Worm (Caenorhabditis elegans) whole organism, early embryonic: ENCODE measurements around the gene asna-1.
A peak's percentile ranks its signal among the peaks of the same experiment; 100 is the strongest.

ENCODE experiments used
- B0310.2 ChIP-seq: sonication (generic microtip); optimal IDR thresholded peaks from 2 replicates; lab custom pipeline; 2016; ENCODE audit warnings: mild to moderate bottlenecking, missing genetic modification characterization, missing compliant biosample characterization
- F13C5.2 ChIP-seq: sonication (generic microtip); optimal IDR thresholded peaks from 2 replicates; lab custom pipeline; 2017; ENCODE audit warnings: mild to moderate bottlenecking, missing genetic modification characterization, inconsistent platforms, missing compliant biosample characterization
- aly-1 ChIP-seq: sonication (generic microtip); optimal IDR thresholded peaks from 2 replicates; lab custom pipeline; 2016; ENCODE audit warnings: missing genetic modification characterization, missing compliant biosample characterization
- ama-1 ChIP-seq: fragments of 150-350 bp; optimal IDR thresholded peaks from 2 replicates; lab custom pipeline; 2014
- ceh-13 ChIP-seq: fragments of 200-800 bp; sonication (Bioruptor generic); optimal IDR thresholded peaks from 2 replicates; lab custom pipeline; 2018; ENCODE audit warnings: mild to moderate bottlenecking, missing genetic modification characterization, missing compliant biosample characterization
- ceh-36 ChIP-seq: sonication (generic microtip); optimal IDR thresholded peaks from 2 replicates; lab custom pipeline; 2016; ENCODE audit warnings: missing genetic modification characterization, inconsistent platforms, missing compliant biosample characterization
- ets-7 ChIP-seq: sonication (generic microtip); optimal IDR thresholded peaks from 2 replicates; lab custom pipeline; 2016; ENCODE audit warnings: missing genotype, missing genetic modification characterization, missing compliant biosample characterization
- flt-1 ChIP-seq: fragments of 200-800 bp; sonication (Bioruptor generic); IDR thresholded peaks from 2 replicates; pipeline ENCODE4 v1.3.6; 2022; ENCODE audit warnings: missing genetic modification characterization, missing compliant biosample characterization
- hmbx-1 ChIP-seq: sonication (generic microtip); optimal IDR thresholded peaks from 2 replicates; lab custom pipeline; 2016; ENCODE audit warnings: mild to moderate bottlenecking, missing genetic modification characterization, missing compliant biosample characterization
- hmg-4 ChIP-seq: fragments of 200-800 bp; sonication (Bioruptor generic); optimal IDR thresholded peaks from 2 replicates; lab custom pipeline; 2018; ENCODE audit warnings: mild to moderate bottlenecking, missing genetic modification characterization, missing compliant biosample characterization
- hnd-1 ChIP-seq: sonication (generic microtip); optimal IDR thresholded peaks from 2 replicates; lab custom pipeline; 2016; ENCODE audit warnings: missing genetic modification characterization, missing compliant biosample characterization
- pes-1 ChIP-seq: fragments of 200-800 bp; sonication (Bioruptor generic); IDR thresholded peaks from 2 replicates; pipeline ENCODE4 v1.3.6; 2022; ENCODE audit warnings: missing genetic modification reagents, missing genetic modification characterization, missing compliant biosample characterization
- scrt-1 ChIP-seq: fragments of 200-800 bp; sonication (Bioruptor generic); IDR thresholded peaks from 2 replicates; pipeline ENCODE4 v1.3.6; 2022; ENCODE audit warnings: missing genetic modification characterization, missing compliant biosample characterization
- sea-1 ChIP-seq: fragments of 200-800 bp; sonication (Bioruptor generic); conservative IDR thresholded peaks from 2 replicates; pipeline ENCODE4 v1.3.6; 2022; ENCODE audit warnings: missing genetic modification characterization, missing compliant biosample characterization
- tbx-11 ChIP-seq: fragments of 200-800 bp; sonication (Bioruptor generic); IDR thresholded peaks from 2 replicates; pipeline ENCODE4 v1.3.6; 2022; ENCODE audit warnings: missing genetic modification characterization, missing compliant biosample characterization
- tbx-37 ChIP-seq: fragments of 200-800 bp; sonication (Bioruptor generic); conservative IDR thresholded peaks from 2 replicates; pipeline ENCODE4 v1.3.6; 2022; ENCODE audit warnings: missing genetic modification reagents, missing genetic modification characterization, missing compliant biosample characterization
- tra-4 ChIP-seq: sonication (generic microtip); optimal IDR thresholded peaks from 2 replicates; lab custom pipeline; 2017; ENCODE audit warnings: missing genetic modification characterization, missing compliant biosample characterization

asna-1 gene

ce11 chrIII:8888956-8889355, 5.9 kb upstream of the asna-1 start, which contains the start of gene ZK637.14:
TSS of gene ZK637.14 (minus strand) at chrIII:8889156.
- TF ChIP-seq tbx-37 (GFP tag; lab: Robert Waterston, UW) (no peak), F13C5.2 (tag; lab: Kevin White, UChicago) (peak; percentile 39)

ce11 chrIII:8889931-8890330, 5.0 kb upstream of the asna-1 start, which contains the start of gene lnkn-1:
TSS of gene lnkn-1 (plus strand) at chrIII:8890231.
- no peak for TF ChIP-seq B0310.2 (tag; lab: Kevin White, UChicago)
- no peak for TF ChIP-seq scrt-1
- no peak for TF ChIP-seq hnd-1 (tag; lab: Kevin White, UChicago)
- no peak for TF ChIP-seq ceh-13 (GFP tag; lab: Kevin White, UChicago)
- no peak for TF ChIP-seq tbx-11 (GFP tag; lab: Robert Waterston, UW)
- TF ChIP-seq aly-1, result no peak
- no peak for TF ChIP-seq ama-1
- no peak for TF ChIP-seq F13C5.2 (tag; lab: Kevin White, UChicago)
- TF ChIP-seq pes-1 (GFP tag; lab: Robert Waterston, UW), result no peak
- TF ChIP-seq tra-4, result no peak
- no peak for TF ChIP-seq sea-1 (GFP tag; lab: Robert Waterston, UW)
- TF ChIP-seq tbx-37 (GFP tag; lab: Robert Waterston, UW), result no peak
- TF ChIP-seq ets-7 (tag; lab: Kevin White, UChicago), result no peak

- TF ChIP-seq F13C5.2 (tag; lab: Kevin White, UChicago) (no peak), ceh-36 (tag; lab: Kevin White, UChicago) (no peak), ets-7 (tag; lab: Kevin White, UChicago) (no peak), B0310.2 (tag; lab: Kevin White, UChicago) (no peak), tbx-37 (GFP tag; lab: Robert Waterston, UW) (no peak), scrt-1 (no peak), sea-1 (GFP tag; lab: Robert Waterston, UW) (no peak), tra-4 (no peak), hnd-1 (tag; lab: Kevin White, UChicago) (no peak), pes-1 (GFP tag; lab: Robert Waterston, UW) (no peak), hmbx-1 (no peak), flt-1 (no peak), aly-1 (no peak), hmg-4 (GFP tag; lab: Kevin White, UChicago) (no peak)
Measured at ce11 chrIII:8893464-8893863, 1.4 kb upstream of the asna-1 start, which contains the start of gene ZK637.4. TSS of gene ZK637.4 (plus strand) at chrIII:8893764.

ce11 chrIII:8899767-8900166, 4.9 kb downstream of the asna-1 start:
- no peak for TF ChIP-seq hmbx-1
- TF ChIP-seq ama-1, result no peak
- no peak for TF ChIP-seq ceh-36 (tag; lab: Kevin White, UChicago)
- TF ChIP-seq hmg-4 (GFP tag; lab: Kevin White, UChicago), result no peak
- no peak for TF ChIP-seq sea-1 (GFP tag; lab: Robert Waterston, UW)
- TF ChIP-seq F13C5.2 (tag; lab: Kevin White, UChicago), result no peak
- no peak for TF ChIP-seq scrt-1
- TF ChIP-seq tbx-11 (GFP tag; lab: Robert Waterston, UW), result no peak

- TF ChIP-seq flt-1, result peak; percentile 65; the same call in 1 of the 2 replicates
- 0 out of 2 replicates have a peak, but pooled peaks have one; percentile 34 for TF ChIP-seq sea-1 (GFP tag; lab: Robert Waterston, UW)
- peak; percentile 66 for TF ChIP-seq pes-1 (GFP tag; lab: Robert Waterston, UW)
- peak; percentile 19; the same call in 1 of the 2 replicates for TF ChIP-seq tbx-11 (GFP tag; lab: Robert Waterston, UW)
Measured at ce11 chrIII:8901078-8901477, 6.2 kb downstream of the asna-1 start.

- TF ChIP-seq ceh-36 (tag; lab: Kevin White, UChicago), result no peak
- TF ChIP-seq ets-7 (tag; lab: Kevin White, UChicago), result no peak
Measured at ce11 chrIII:8903263-8903662, 8.4 kb downstream of the asna-1 start.

- TF ChIP-seq ceh-13 (GFP tag; lab: Kevin White, UChicago) (no peak), ama-1 (no peak), F13C5.2 (tag; lab: Kevin White, UChicago) (peak; percentile 77), tra-4 (no peak), ets-7 (tag; lab: Kevin White, UChicago) (no peak), tbx-11 (GFP tag; lab: Robert Waterston, UW) (no peak), flt-1 (no peak; the same call in 1 of the 2 replicates), pes-1 (GFP tag; lab: Robert Waterston, UW) (peak; percentile 36; the same call in 1 of the 2 replicates), hmg-4 (GFP tag; lab: Kevin White, UChicago) (peak; percentile 70), sea-1 (GFP tag; lab: Robert Waterston, UW) (no peak), hnd-1 (tag; lab: Kevin White, UChicago) (no peak), ceh-36 (tag; lab: Kevin White, UChicago) (no peak), aly-1 (no peak), tbx-37 (GFP tag; lab: Robert Waterston, UW) (no peak), hmbx-1 (no peak), scrt-1 (no peak)
Measured at ce11 chrIII:8904044-8904443, 9.2 kb downstream of the asna-1 start, which contains the start of gene lin-9. TSS of gene lin-9 (minus strand) at chrIII:8904131.

- TF ChIP-seq ceh-36 (tag; lab: Kevin White, UChicago) (no peak), flt-1 (no peak), B0310.2 (tag; lab: Kevin White, UChicago) (no peak), ets-7 (tag; lab: Kevin White, UChicago) (no peak), hmg-4 (GFP tag; lab: Kevin White, UChicago) (no peak), tbx-37 (GFP tag; lab: Robert Waterston, UW) (no peak), F13C5.2 (tag; lab: Kevin White, UChicago) (no peak), hmbx-1 (no peak), pes-1 (GFP tag; lab: Robert Waterston, UW) (no peak), ama-1 (no peak), tra-4 (no peak), ceh-13 (GFP tag; lab: Kevin White, UChicago) (no peak), scrt-1 (no peak), tbx-11 (GFP tag; lab: Robert Waterston, UW) (no peak), aly-1 (no peak)
Measured at ce11 chrIII:8904914-8905665, 10.2 kb downstream of the asna-1 start, which contains the start of gene unc-32. TSS of gene unc-32 (plus strand) at chrIII:8905615.
